Fruit fly (Drosophila melanogaster): Measurements from ENCODE around the gene CG43149.

The CG43149 gene

DNA sequence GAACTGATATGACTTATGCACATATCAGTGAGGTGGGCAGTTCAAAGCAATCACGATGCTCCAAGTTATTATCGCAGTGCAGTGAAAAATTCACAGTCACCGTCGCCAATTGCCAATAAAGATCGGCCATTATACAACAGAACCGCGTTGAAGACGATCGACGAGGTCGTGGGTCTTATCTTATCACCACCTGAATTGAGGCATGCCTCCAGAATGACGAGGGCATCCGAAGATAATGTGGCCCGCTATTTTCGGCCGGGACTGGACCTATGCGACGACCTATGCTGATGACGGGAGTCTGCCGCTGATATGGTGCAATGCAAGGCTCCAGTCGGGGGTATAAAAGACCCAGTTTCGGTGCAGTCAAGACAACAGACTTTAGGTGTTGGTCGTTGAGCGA, 11.5 kb upstream of the CG43149 start, which contains the start of gene Lsp1gamma:
Gene Lsp1gamma (plus strand): TSS at position 368 of the 400 bp plus-strand sequence.
- no peak for TF ChIP-seq noc (tag; optimal IDR thresholded peaks at IDR 0.05)

DNA sequence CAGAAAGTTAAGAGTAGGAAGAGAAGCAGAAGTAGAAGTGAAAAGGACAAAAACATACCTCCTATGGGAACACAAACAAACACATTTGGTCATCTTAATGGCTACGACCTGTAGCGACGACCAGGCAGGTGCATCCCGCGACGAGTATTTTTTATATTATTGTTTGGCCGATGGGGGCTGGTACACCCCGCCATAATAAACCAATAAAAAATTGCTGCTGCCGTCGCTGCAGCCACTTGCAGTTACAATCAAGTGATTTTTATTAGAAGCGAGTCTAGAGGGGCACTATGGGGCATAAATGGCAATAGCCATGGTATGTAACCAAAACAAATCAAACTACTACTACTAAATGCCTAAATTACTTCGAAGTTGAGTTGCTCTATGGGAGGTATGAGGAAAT, 5.9 kb upstream of the CG43149 start:
- TF ChIP-seq noc (tag; optimal IDR thresholded peaks at IDR 0.05): no peak

DNA sequence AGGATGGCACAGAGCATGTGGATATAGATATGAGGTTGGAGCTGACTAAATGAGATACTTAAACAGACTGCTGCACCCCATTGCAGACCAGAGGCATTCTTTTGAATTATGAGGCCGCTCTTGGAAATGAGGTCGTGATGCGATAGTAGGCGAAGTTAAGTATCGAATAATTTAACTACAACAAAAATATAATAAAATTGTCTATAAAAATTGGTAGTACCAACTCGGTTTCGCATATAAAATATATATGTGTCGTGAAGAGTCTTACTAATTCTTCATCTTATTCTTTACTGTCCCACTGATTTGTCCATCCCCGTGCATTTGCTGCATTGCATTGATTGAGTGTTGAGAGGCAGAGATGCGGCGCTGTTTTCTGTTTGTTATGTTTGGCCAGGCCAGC, 5.5 kb upstream of the CG43149 start:
- TF ChIP-seq noc (tag; optimal IDR thresholded peaks at IDR 0.05): no peak

DNA sequence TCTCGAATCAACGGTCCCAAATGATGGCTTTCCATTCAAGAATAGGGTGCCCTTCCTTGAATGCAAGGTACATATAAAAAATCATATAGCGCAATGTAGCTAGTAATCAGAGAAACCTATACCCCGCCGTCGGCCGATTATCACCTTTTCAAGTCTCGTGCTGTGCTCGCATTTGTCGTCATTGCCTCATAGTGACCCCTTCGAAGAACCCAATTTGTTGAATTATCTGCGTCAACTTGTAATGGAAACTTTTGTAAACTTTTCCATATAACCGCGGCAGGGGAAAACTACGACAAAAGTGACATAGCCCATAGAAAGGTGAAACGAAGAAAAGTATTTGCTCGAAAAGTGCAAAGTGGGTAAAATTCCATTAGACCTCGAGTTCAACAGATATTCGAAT, 3.1 kb upstream of the CG43149 start:
- no peak for TF ChIP-seq noc (tag; optimal IDR thresholded peaks at IDR 0.05)

DNA sequence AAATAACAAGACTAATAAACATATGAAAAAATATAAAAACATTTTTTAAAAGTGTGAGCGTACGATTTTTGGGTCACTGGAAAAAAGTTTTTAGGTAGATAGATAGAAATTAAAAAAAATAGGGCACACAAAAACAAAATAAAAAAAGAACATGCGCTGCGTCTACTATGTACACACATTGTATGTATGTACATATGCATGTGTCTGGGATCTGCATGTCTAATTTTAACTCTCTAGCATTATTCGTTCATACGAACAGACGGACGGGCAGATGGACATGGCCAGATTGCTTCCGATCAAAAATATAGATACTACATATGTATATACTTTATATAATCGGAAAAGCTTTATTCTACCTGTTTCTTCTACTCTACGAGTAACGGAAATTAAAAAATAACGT, 2.0 kb upstream of the CG43149 start:
- no peak for TF ChIP-seq noc (tag; optimal IDR thresholded peaks at IDR 0.05)

DNA sequence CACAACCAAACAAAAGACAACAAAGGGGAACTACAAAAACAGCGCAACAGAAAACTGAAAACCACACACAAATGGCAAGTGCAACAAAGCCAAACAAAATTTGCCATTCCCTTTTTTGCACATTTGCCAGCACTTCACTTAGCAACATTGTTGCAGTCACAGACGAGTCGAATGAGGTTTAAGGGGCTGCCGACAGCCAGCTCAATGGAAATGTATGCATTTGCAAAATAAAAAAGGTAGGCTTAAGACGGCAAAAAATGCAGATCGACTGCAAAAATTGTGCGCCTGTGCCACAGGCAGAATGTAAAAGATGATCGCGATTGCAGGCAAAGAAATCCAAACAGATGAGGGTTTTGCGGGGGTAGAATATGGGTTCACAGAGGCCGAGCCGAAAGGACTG, 3.7 kb downstream of the CG43149 start:
- TF ChIP-seq noc (tag; optimal IDR thresholded peaks at IDR 0.05): no peak

DNA sequence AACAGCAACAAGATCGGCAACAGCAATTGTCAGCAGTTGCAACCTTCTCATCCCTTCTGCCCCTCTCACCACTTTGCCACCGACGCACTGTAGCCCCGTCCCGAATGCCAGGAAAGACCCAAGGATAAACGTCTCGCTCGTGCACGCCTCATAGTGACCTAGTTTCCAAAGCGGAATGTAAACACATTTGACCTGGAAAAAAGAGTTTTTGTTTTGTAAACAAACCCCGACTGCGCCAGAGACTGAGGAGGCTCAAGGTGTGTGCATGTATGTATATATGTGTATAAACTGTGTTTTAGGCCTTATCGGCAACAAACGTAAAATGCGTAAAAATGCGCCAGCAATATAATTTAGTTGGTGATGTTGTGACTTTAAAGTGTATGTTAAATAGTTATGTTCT, 4.8 kb downstream of the CG43149 start:
- TF ChIP-seq noc (tag; optimal IDR thresholded peaks at IDR 0.05): no peak

DNA sequence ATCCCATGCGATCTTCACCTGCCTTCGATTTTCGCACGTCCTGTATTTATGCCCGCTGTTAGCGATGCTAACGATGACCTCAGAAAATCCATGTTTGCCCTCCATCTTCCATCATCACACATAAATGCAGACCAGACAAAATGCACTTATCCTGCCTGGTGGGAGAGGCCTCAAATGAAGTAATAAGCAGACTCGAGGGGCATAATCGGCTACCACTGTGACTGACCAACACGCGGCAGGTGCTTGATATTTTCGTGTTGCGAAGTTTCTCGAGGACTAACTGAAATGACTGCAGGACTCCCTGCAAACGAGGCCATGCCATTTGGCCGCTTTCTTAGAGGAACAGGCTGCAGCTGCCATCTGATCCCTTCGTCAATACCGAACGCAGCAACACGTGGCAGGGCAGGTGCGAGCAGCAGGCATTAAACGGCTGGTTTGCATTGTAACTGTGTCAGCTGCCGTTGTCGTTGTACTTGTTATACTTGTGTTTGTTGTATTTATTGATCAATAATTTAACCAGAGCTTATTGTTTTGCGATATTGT, 6.8 kb downstream of the CG43149 start:
- no peak for TF ChIP-seq noc (tag; optimal IDR thresholded peaks at IDR 0.05)

DNA sequence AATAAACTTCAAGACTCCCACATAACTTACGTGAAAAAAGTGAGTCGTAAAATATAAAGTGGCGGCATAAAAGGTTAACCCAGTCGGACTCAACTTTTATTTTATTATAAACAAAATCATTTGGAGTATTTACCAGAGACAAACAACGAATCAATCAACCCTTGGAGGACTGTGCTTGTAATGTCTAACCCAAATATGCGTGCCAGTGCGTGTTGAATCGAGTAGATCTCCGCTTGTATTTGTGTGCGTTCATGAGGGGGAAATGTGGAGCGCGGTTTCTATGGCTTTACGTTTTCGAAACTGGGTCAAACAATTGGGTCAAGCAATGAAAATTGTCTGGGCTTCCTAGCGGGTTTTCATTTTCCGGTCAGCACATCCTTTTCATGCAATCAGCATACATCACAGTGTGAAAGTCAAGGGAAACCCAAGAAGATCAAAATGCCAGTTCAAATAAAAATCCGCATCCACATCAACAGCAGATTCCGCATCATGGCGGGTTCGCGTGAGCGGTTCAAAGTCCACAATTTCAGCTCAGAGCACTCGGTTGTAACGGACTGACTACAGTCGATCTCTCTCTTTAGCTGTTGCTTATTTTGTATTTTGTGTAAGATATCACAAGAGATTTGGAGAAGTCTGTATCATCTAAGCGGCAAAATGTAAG, 13.0 kb downstream of the CG43149 start:
- TF ChIP-seq noc (tag; optimal IDR thresholded peaks at IDR 0.05): no peak

DNA sequence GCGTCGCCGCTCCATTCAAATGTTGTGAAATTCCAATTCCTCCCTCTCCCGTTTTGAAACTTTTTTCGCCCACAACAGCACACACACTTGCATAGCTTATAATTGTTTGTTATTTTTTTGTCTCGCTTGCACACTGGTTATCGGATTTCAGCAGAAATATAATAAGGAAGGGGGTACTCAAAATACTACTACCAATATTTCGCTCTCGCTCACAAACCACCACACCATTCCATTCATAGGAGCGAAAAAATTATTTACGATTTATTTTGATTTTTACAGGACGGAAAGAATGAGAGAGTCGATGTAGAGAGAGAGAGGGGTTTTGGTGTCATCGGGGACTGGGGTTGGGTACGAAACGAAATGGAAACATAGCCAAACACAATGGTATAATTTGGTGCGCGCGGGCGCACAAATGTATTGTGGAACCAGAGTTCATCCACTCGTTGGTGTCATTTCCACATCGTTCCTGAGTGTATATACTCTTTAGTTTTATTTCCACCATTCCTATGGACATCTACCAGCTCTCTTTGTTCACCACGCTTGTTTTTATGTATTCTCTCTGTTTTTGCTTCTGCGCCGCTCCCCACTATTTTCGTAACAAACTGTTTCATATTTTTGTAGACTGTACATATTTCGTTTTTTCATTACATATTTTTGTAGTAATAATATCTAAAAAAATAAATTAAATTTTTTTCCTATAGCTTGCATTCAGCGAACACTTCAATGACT, 14.2 kb downstream of the CG43149 start:
- TF ChIP-seq noc (tag; optimal IDR thresholded peaks at IDR 0.05): peak; percentile 58

DNA sequence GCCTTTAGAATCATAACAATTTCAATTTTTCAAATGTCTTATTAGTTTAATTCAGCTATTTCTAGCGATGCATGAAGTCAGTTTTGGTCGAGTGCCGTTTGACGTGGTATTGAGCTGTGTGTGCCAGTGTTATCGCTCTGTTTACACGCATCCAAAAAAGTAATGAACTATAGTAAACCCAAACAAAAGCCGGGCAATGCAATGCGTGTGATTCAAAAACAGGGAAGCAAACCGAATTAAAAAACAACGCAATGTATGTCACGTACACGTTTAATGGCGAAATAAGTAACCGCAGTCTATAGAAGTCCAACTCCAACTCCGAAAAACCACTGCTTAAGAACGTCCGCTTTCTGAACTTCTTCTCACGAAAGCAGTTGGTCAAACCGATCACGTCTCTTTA, 16.6 kb downstream of the CG43149 start:
- no peak for TF ChIP-seq noc (tag; optimal IDR thresholded peaks at IDR 0.05)

DNA sequence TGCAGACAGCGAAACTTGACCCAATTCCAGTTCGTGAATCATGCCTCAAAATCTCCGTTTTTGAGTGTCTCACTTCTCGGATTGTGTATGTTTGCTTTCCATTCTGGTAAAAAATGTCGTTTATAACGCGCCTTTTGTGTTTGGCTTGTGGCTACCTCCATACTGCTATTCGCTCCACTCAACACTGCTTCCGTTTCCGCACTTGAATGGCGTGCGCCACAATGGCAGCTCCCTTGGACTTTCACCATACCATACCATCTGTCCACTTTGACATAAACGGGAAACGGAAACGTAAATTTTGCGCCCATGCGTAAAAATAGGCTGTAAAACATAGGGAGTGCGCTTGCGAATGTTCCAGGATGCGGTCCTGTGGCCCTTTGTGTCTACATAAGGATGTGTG, 19.9 kb downstream of the CG43149 start:
- no peak for TF ChIP-seq noc (tag; optimal IDR thresholded peaks at IDR 0.05)

DNA sequence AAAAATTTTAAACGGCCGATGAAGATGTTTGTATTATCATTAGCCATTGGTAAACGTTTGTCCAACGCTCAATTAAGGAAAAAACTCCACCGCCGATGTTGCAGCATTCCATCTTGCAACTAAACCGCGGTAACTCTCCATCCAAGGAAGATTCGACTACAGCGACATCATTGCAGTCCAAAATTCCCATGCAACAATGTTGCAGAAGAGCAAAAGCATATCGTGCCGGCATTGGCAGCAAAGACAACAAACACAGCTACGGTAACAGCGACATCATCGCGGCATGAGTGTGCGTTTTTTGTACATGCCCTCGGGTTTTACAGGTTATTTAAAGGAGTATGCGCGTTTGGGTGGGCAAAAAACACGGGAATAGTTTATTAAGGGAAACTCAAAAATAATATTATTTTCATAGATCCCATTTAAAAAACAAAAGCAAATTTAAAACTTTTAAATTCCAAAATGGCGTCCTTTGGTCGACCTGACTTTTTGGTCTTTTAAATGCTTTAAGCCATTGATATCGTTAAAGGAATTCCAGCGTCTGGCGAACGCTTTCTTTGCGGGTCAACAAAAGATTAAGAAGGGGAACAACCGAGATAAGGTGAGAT, 24.8 kb downstream of the CG43149 start:
- TF ChIP-seq noc (tag; optimal IDR thresholded peaks at IDR 0.05): no peak

DNA sequence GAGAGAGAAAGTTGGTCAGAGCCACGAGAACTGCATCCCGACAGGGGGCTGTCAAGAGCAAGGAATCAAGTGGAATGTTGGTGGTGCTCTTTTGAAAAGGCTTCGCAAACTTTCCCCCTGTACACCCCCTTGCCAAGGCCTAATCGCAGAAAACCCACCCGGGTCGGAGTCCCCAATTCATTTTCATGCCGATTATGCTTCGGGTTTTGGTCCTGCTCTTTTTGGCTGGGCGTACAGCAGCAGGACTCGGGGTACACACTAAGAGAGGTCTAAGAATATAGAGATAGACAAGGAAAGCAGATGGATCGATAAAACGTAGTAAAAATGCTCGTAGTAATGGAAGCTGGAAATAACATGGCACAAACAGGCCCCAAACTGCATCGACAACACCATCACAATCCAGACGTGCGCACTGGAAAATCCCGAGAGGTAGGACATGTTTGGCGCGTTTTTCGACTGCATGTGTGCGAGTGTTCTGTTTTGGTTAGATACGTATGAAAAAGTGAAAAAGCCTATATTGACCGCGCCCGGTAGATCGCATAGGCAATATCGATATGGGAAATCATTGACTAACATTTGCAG, 27.8 kb downstream of the CG43149 start:
- TF ChIP-seq noc (tag; optimal IDR thresholded peaks at IDR 0.05): no peak

DNA sequence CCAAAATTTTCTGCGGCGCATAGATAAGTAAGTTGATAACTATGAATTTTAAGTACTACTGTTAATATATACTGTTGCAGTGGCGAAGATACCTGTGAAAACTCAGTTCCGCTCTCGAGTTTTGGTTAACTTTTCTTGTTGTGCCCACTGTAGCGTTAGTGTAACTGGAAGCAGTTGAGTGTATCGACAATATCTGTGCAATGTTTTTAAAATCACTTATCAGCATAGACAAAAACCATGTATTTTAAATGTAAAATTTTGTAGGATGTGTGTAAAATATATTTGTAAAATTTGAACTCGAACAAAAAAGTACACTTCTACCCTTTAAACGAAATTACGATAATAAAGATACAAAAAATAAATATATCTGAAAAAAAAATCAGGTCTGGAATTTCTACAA, 28.6 kb downstream of the CG43149 start:
- no peak for TF ChIP-seq noc (tag; optimal IDR thresholded peaks at IDR 0.05)

DNA sequence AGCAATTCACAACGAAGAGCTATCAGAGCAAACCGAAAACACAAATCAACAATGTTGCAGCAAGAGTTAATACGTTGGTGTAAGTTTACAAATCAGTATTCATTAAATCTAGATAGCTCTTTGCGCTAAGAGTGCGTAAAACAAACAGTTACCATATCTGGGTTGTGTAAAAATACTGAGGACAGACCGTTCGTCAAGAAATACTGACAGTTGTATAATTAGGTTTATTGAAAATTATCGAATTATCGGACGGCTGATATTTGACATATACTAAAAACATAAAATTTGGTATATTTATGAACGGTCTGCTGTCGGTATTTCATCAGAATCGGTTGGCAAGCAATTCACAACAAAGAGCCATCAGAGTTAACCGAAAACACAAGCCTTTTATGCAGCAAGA, 32.5 kb downstream of the CG43149 start, which contains the start of gene mthl8:
Gene mthl8 (plus strand): TSS at position 360 of the 400 bp plus-strand sequence.
- TF ChIP-seq noc (tag; optimal IDR thresholded peaks at IDR 0.05): no peak
